Worm (Caenorhabditis elegans): ENCODE results near the gene fndc-1.

The fndc-1 gene

DNA sequence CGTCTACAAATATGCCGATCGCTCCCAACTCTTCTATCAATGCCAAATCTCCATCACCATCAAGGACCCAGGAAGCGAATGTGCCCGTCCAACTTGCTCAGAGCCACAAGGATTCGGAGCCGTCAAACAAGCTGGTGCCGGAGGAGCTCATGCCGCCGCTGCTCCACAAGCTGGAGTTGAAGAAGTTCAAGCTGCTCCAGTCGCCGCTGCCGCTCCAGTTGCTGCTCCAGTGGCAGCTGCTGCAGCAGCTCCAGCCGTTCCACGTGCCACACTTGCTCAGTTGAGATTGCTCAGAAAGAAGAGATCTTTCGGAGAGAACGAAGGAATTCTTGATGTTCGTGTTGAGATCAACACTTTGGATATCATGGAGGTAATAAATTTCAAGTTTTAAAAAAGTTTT is 33.7 kb upstream of the fndc-1 start:
- TF ChIP-seq attf-6 (GFP tag; IDR thresholded peaks at IDR 0.05) (no peak), F37B4.10 (GFP tag; IDR thresholded peaks at IDR 0.05) (no peak), madf-10 (tag; optimal IDR thresholded peaks at IDR 0.05) (no peak), snpc-4 (GFP tag; optimal IDR thresholded peaks at IDR 0.05) (no peak), snpc-4 (tag; optimal IDR thresholded peaks at IDR 0.05) (no peak), egrh-3 (GFP tag; IDR thresholded peaks at IDR 0.05) (peak; percentile 83), lsl-1 (GFP tag; optimal IDR thresholded peaks at IDR 0.05) (no peak), zfh-2 (GFP tag; conservative IDR thresholded peaks at IDR 0.05) (peak; percentile 85), lin-40 (tag; optimal IDR thresholded peaks at IDR 0.05) (no peak), K12H6.12 (tag; optimal IDR thresholded peaks at IDR 0.05) (no peak), ztf-6 (GFP tag; IDR thresholded peaks at IDR 0.05) (no peak)

DNA sequence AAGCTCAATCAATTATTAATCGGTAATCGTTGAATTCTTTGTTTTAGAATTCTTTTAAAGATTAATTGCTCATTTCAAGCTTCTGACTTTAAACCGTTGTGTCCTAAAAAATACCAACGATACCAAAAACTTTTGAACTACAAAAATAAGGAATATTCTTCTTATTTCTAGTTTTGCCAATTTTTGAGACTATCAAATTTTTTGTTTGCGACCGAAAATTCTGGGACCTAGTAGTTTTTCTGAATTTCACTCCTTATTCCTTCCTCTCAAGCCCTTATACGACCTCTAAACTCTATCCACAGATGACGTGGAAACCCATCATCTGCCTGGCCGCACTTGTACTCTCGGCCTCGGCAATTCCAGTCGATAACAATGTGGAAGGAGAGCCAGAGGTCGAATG is 31.7 kb upstream of the fndc-1 start, which contains the start of gene cut-1:
cut-1 (plus strand) TSS at position 301 of the 400 bp plus-strand sequence.
- no peak for TF ChIP-seq F57C9.4 (tag; optimal IDR thresholded peaks at IDR 0.05)
- TF ChIP-seq him-1 (tag; optimal IDR thresholded peaks at IDR 0.05): no peak
- TF ChIP-seq lir-1 (GFP tag; conservative IDR thresholded peaks at IDR 0.05): no peak
- TF ChIP-seq madf-8 (GFP tag; conservative IDR thresholded peaks at IDR 0.05): no peak
- no peak for TF ChIP-seq ccch-3 (GFP tag; optimal IDR thresholded peaks at IDR 0.05)
- no peak for TF ChIP-seq snpc-1.1 (tag; optimal IDR thresholded peaks at IDR 0.05; ENCODE audit: insufficient read depth)
- TF ChIP-seq tlf-1 (GFP tag; optimal IDR thresholded peaks at IDR 0.05): no peak
- TF ChIP-seq egrh-3 (GFP tag; IDR thresholded peaks at IDR 0.05): no peak
- no peak for TF ChIP-seq madf-10 (tag; optimal IDR thresholded peaks at IDR 0.05)
- no peak for TF ChIP-seq cebp-1 (GFP tag; IDR thresholded peaks at IDR 0.05)
- no peak for TF ChIP-seq cebp-1 (tag; optimal IDR thresholded peaks at IDR 0.05)
- TF ChIP-seq pha-4 (tag; optimal IDR thresholded peaks at IDR 0.05): no peak
- TF ChIP-seq lsy-27 (tag; optimal IDR thresholded peaks at IDR 0.05; ENCODE audit: borderline replicate concordance, insufficient read depth): no peak
- TF ChIP-seq F10E7.11 (tag; optimal IDR thresholded peaks at IDR 0.05): no peak
- TF ChIP-seq C17E4.6 (GFP tag; IDR thresholded peaks at IDR 0.05): no peak
- no peak for TF ChIP-seq rcor-1 (GFP tag; IDR thresholded peaks at IDR 0.05)
- TF ChIP-seq B0336.3 (GFP tag; IDR thresholded peaks at IDR 0.05): no peak
- no peak for TF ChIP-seq F33H1.4 (GFP tag; IDR thresholded peaks at IDR 0.05)
- no peak for TF ChIP-seq zfh-2 (GFP tag; conservative IDR thresholded peaks at IDR 0.05)
- no peak for TF ChIP-seq xnd-1 (tag; optimal IDR thresholded peaks at IDR 0.05)

DNA sequence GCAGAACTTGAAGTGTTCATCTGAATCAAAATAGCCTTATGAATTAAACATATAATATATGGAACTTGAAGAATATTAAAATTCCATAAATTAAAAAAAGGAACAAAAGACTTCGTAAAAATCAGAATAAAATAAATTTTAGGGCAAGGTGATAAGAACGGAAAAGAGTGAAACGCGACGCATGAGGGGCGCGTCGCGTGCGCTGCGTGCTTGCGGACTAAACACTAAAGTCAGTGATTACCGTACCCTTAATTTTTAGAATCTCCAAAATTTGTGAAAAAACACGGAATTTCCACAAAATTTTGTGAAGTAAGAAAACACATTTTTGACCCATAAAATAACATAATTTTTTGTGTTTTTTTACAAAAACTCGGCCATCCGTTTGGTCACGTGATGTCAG is 24.0 kb upstream of the fndc-1 start, which contains the start of gene T05B9.1:
T05B9.1 (minus strand) TSS at position 20 of the 400 bp plus-strand sequence.
- no peak for TF ChIP-seq Y53F4B.3 (GFP tag; IDR thresholded peaks at IDR 0.05)
- no peak for TF ChIP-seq T26A5.8 (tag; optimal IDR thresholded peaks at IDR 0.05)
- TF ChIP-seq madf-3 (GFP tag; IDR thresholded peaks at IDR 0.05): peak; percentile 95
- TF ChIP-seq dpff-1 (tag; optimal IDR thresholded peaks at IDR 0.05): no peak
- no peak for TF ChIP-seq snpc-1.1 (tag; optimal IDR thresholded peaks at IDR 0.05; ENCODE audit: insufficient read depth)
- TF ChIP-seq bed-1 (GFP tag; IDR thresholded peaks at IDR 0.05): no peak
- no peak for TF ChIP-seq athp-1 (tag; optimal IDR thresholded peaks at IDR 0.05)
- TF ChIP-seq dox-1 (GFP tag; IDR thresholded peaks at IDR 0.05): 0 out of 2 replicates have a peak, but pooled peaks have one; percentile 6
- no peak for TF ChIP-seq tbx-9 (tag; optimal IDR thresholded peaks at IDR 0.05; ENCODE audit: borderline replicate concordance)
- peak; percentile 38 for TF ChIP-seq efl-1 (GFP tag; optimal IDR thresholded peaks at IDR 0.05)
- peak; percentile 81 for TF ChIP-seq lsl-1 (GFP tag; optimal IDR thresholded peaks at IDR 0.05)
- TF ChIP-seq egl-18 (GFP tag; IDR thresholded peaks at IDR 0.05): no peak
- no peak for TF ChIP-seq aptf-3 (GFP tag; IDR thresholded peaks at IDR 0.05)
- no peak for TF ChIP-seq mes-4 (tag; optimal IDR thresholded peaks at IDR 0.05)
- TF ChIP-seq ztf-26 (tag; optimal IDR thresholded peaks at IDR 0.05): no peak
- no peak for TF ChIP-seq ceh-100 (GFP tag; IDR thresholded peaks at IDR 0.05)
- no peak for TF ChIP-seq unc-62 (GFP tag; optimal IDR thresholded peaks at IDR 0.05)
- no peak for TF ChIP-seq D2030.7 (GFP tag; IDR thresholded peaks at IDR 0.05)
